Worm (Caenorhabditis elegans) whole organism, midembryonic: ENCODE measurements around the gene K02E2.6.

Source experiments
- T22C8.4 ChIP-seq: fragments of 200-800 bp; sonication (Bioruptor generic); IDR thresholded peaks from 2 replicates; pipeline ENCODE4 v1.3.6; 2022; ENCODE audit warnings: missing genetic modification characterization, missing compliant biosample characterization
- cog-1 ChIP-seq: sonication (generic microtip); optimal IDR thresholded peaks from 2 replicates; lab custom pipeline; 2016; ENCODE audit warnings: missing genetic modification characterization, missing compliant biosample characterization
- flt-1 ChIP-seq: fragments of 200-800 bp; sonication (Bioruptor generic); IDR thresholded peaks from 2 replicates; pipeline ENCODE4 v1.3.6; 2022; ENCODE audit warnings: missing genetic modification characterization, missing compliant biosample characterization
- klf-2 ChIP-seq: fragments of 200-800 bp; sonication (Bioruptor generic); conservative IDR thresholded peaks from 2 replicates; pipeline ENCODE4 v1.3.6; 2022; ENCODE audit warnings: missing genetic modification reagents, missing genetic modification characterization, missing compliant biosample characterization
- ref-1 ChIP-seq: fragments of 200-800 bp; sonication (Bioruptor generic); conservative IDR thresholded peaks from 2 replicates; pipeline ENCODE4 v1.3.6; 2022; ENCODE audit warnings: missing genetic modification reagents, missing genetic modification characterization, missing compliant biosample characterization
- tab-1 ChIP-seq: fragments of 200-800 bp; sonication (Bioruptor generic); IDR thresholded peaks from 2 replicates; pipeline ENCODE4 v1.3.6; 2022; ENCODE audit warnings: missing genetic modification characterization, missing compliant biosample characterization
- ztf-23 ChIP-seq: fragments of 200-800 bp; sonication (Bioruptor generic); IDR thresholded peaks from 2 replicates; pipeline ENCODE4 v1.3.6; 2022; ENCODE audit warnings: missing genetic modification reagents, missing genetic modification characterization, missing compliant biosample characterization
- ztf-29 ChIP-seq: fragments of 200-800 bp; sonication (Bioruptor generic); IDR thresholded peaks from 2 replicates; pipeline ENCODE4 v1.3.6; 2022; ENCODE audit warnings: missing genetic modification reagents, missing genetic modification characterization, missing compliant biosample characterization

DNA sequence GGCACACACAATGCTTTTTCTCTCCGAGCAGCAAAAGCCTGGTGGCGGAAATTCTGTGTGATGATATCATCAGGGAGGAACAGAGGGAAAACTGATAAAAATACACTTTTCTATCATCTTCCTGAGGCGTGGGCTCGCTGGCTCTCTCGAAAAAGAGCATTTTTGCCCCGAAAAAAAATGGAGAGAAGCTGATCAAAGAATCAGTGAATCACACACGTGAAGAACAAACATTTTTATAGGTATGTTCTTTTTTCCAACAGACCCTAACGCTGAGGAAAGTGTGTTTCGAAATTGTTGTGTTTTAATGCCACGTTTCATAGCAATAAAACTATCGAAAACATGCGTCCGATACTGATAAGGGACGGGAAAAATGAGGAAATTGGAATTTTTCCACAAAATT, 36.4 kb downstream of the K02E2.6 start:
- TF ChIP-seq ref-1 (GFP tag; lab: Robert Waterston, UW) (no peak), flt-1 (GFP tag; lab: Robert Waterston, UW) (no peak), ztf-23 (GFP tag; lab: Robert Waterston, UW) (no peak), T22C8.4 (GFP tag; lab: Robert Waterston, UW) (no peak), cog-1 (tag; lab: Kevin White, UChicago) (no peak), ztf-29 (GFP tag; lab: Robert Waterston, UW) (no peak), klf-2 (GFP tag; lab: Robert Waterston, UW) (no peak), tab-1 (GFP tag; lab: Robert Waterston, UW) (no peak)
